Fruit fly (Drosophila melanogaster): ENCODE data around the gene CG43390.
"Not testable (repeated sequence)": the region's sequence is repeated elsewhere in the genome, so short reads cannot be mapped to it uniquely, and the experiment has no call there.

The CG43390 gene

dm6 chr3L:11577395-11577794 lies 2.4 kb downstream of the CG43390 start, which contains the start of gene CG33271:
Gene CG33271 (minus strand): TSS chr3L:11577495.
- no peak for TF ChIP-seq dsf (GFP tag; optimal IDR thresholded peaks at IDR 0.05; ENCODE audit: borderline replicate concordance)
- TF ChIP-seq foxo (GFP tag; optimal IDR thresholded peaks at IDR 0.05) = no peak
- TF ChIP-seq lola (GFP tag; optimal IDR thresholded peaks at IDR 0.05) = no peak
- TF ChIP-seq Dif (GFP tag; optimal IDR thresholded peaks at IDR 0.05; ENCODE audit: partially characterized antibody) = no peak
- no peak for TF ChIP-seq Jra (GFP tag; optimal IDR thresholded peaks at IDR 0.05)
- TF ChIP-seq rgr (GFP tag; optimal IDR thresholded peaks at IDR 0.05) = no peak
- TF ChIP-seq Sp1 (GFP tag; optimal IDR thresholded peaks at IDR 0.05) = no peak
- no peak for TF ChIP-seq woc (GFP tag; optimal IDR thresholded peaks at IDR 0.05)
- no peak for TF ChIP-seq Hr83 (GFP tag; optimal IDR thresholded peaks at IDR 0.05; ENCODE audit: poor library complexity, severe bottlenecking)
- TF ChIP-seq Mio (GFP tag; optimal IDR thresholded peaks at IDR 0.05) = no peak
- no peak for TF ChIP-seq Dfd (GFP tag; optimal IDR thresholded peaks at IDR 0.05)
- no peak for TF ChIP-seq HLH106 (tag; optimal IDR thresholded peaks at IDR 0.05)
- no peak for TF ChIP-seq OdsH (GFP tag; optimal IDR thresholded peaks at IDR 0.05)
- no peak for TF ChIP-seq Myc (optimal IDR thresholded peaks at IDR 0.05)
- no peak for TF ChIP-seq CrebA (GFP tag; optimal IDR thresholded peaks at IDR 0.05; ENCODE audit: borderline replicate concordance)
- TF ChIP-seq jim (GFP tag; optimal IDR thresholded peaks at IDR 0.05) = no peak

DNA sequence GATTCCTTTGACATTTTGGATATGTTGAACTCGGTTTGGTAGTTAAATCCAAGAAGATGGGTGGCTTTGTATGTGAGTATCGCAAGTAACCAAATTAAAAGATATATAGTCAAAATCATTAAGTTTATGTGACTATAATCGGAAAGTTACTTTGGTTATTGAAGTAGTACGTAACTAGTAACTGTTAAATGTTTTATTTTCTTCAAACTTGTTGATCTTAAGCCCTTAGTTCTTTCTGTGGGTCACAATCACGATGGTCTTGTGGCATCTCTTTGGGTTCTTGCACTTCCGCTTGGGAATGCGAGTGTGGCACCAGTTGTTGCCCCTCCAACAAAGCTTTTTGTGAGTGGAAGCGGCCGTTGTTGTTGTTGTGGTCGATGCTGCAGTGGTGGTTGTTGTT lies 2.8 kb downstream of the CG43390 start, which contains the start of gene CG33489:
CG33489 (minus strand) TSS at position 101 of the 400 bp plus-strand sequence.
- not testable (repeated sequence) for TF ChIP-seq CG32264 (GFP tag; optimal IDR thresholded peaks at IDR 0.05); Rel (GFP tag; optimal IDR thresholded peaks at IDR 0.05); Rel (tag; optimal IDR thresholded peaks at IDR 0.05); N (GFP tag; optimal IDR thresholded peaks at IDR 0.05)

DNA sequence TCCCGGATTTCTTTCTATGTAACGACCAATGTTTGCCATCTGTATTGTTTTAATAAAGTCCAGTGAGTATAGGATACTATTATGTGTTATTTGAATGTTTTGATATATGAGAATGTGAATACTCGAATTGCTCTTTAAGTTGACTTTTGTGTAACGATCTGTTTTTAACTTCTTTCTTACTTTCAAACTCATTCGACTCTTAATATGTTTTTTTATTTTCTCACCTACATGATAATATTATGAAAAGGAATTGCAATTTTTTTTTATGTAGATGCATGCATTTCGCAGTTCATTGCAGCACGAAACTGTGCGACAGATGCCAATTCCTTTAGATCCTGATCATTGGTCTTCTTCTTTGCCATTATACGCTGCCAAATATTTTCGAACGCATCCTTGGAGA lies 5.2 kb downstream of the CG43390 start, which contains the start of gene CG33490:
CG33490 (minus strand) TSS at position 101 of the 400 bp plus-strand sequence.
- TF ChIP-seq jim (GFP tag; optimal IDR thresholded peaks at IDR 0.05) = no peak
- TF ChIP-seq dmrt93B (GFP tag; optimal IDR thresholded peaks at IDR 0.05) = no peak
- no peak for TF ChIP-seq Hnf4 (GFP tag; optimal IDR thresholded peaks at IDR 0.05)
- TF ChIP-seq woc (GFP tag; optimal IDR thresholded peaks at IDR 0.05) = no peak
- no peak for TF ChIP-seq CG32264 (GFP tag; optimal IDR thresholded peaks at IDR 0.05)
- TF ChIP-seq h (GFP tag; optimal IDR thresholded peaks at IDR 0.05) = no peak
- no peak for TF ChIP-seq brk (GFP tag; optimal IDR thresholded peaks at IDR 0.05)
- TF ChIP-seq Mio (GFP tag; optimal IDR thresholded peaks at IDR 0.05) = no peak
- TF ChIP-seq Hr78 (GFP tag; optimal IDR thresholded peaks at IDR 0.05) = no peak
- TF ChIP-seq Hr83 (GFP tag; optimal IDR thresholded peaks at IDR 0.05; ENCODE audit: poor library complexity, severe bottlenecking) = no peak
- no peak for TF ChIP-seq dl (GFP tag; optimal IDR thresholded peaks at IDR 0.05; ENCODE audit: insufficient read depth in 1 of 2, partially characterized antibody in 2 of 2)

DNA sequence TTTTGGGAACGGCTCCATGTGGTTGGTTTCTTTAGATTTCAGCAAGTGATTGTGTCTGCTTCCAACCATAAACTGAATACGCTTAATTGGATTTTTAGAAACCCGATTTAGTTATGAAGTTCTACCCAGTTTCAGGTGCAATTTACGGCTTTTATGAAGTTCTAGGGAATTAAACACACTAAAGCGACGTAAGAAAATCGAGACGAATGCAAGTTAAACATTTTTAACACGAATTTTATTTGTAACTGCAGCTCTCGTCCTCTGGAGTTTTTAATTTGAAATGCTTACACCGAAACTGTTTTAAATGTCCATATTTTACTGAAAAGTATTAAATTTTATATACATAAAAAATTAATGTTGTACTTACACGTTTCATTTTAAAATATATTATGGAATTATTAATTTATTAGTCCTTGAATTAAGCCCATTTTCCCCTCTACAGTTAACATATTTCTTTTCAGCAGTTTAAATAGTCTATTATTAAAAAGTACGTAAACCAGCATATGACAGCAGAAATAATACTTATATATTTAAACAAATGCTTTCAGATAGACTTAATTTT lies 15.7 kb downstream of the CG43390 start, which contains the start of the genes CG46412 and CG33267:
CG46412 (minus strand) TSS at position 101 of the 562 bp plus-strand sequence.
CG33267 (plus strand) TSS at position 512 of the 562 bp plus-strand sequence.
- TF ChIP-seq sage (GFP tag; optimal IDR thresholded peaks at IDR 0.05) (no peak), lola (GFP tag; optimal IDR thresholded peaks at IDR 0.05) (no peak), Hr83 (GFP tag; optimal IDR thresholded peaks at IDR 0.05; ENCODE audit: poor library complexity, severe bottlenecking) (no peak), rgr (GFP tag; optimal IDR thresholded peaks at IDR 0.05) (no peak), brk (GFP tag; optimal IDR thresholded peaks at IDR 0.05) (no peak), Hnf4 (GFP tag; optimal IDR thresholded peaks at IDR 0.05) (no peak), Sp1 (GFP tag; optimal IDR thresholded peaks at IDR 0.05) (no peak), HLH106 (tag; optimal IDR thresholded peaks at IDR 0.05) (no peak), dmrt93B (GFP tag; optimal IDR thresholded peaks at IDR 0.05) (no peak), Hr78 (GFP tag; optimal IDR thresholded peaks at IDR 0.05) (no peak), Vsx2 (GFP tag; optimal IDR thresholded peaks at IDR 0.05; ENCODE audit: partially characterized antibody) (no peak), GATAd (GFP tag; optimal IDR thresholded peaks at IDR 0.05) (no peak), Myc (optimal IDR thresholded peaks at IDR 0.05) (no peak), br (GFP tag; optimal IDR thresholded peaks at IDR 0.05) (no peak), usp (GFP tag; optimal IDR thresholded peaks at IDR 0.05) (no peak), dsf (GFP tag; optimal IDR thresholded peaks at IDR 0.05; ENCODE audit: borderline replicate concordance) (no peak), foxo (GFP tag; optimal IDR thresholded peaks at IDR 0.05) (no peak)
